Fruit fly (Drosophila melanogaster): Measurements from ENCODE around the gene alpha-Man-IIa.

alpha-Man-IIa gene

DNA sequence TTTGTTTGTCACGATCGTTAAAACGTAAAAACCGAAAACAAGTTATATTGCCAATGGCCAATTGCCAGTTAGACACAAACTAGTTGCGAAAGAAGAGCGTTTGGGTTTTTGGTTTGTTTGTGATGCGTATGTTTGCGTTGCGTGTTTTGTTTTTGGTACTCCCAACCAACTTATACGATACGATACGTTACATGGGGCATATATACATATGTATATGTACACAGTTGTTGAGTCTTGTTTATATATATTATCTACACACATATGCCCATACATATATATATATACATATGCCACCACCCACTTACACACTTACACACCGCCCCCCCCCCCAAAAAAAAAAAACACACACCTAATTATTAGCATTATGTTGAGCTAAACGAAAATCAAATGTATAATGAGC is 36.0 kb downstream of the alpha-Man-IIa start:
- TF ChIP-seq CG15336 (GFP tag; IDR thresholded peaks at IDR 0.05) (no peak), CG10669 (GFP tag; optimal IDR thresholded peaks at IDR 0.05) (no peak), CG3032 (tag; optimal IDR thresholded peaks at IDR 0.05) (no peak), CG6854 (GFP tag; optimal IDR thresholded peaks at IDR 0.05) (no peak), CG10631 (GFP tag; optimal IDR thresholded peaks at IDR 0.05) (no peak), Hr38 (GFP tag; optimal IDR thresholded peaks at IDR 0.05) (no peak), acj6 (GFP tag; optimal IDR thresholded peaks at IDR 0.05) (no peak), CG4318 (GFP tag; optimal IDR thresholded peaks at IDR 0.05) (no peak), Smox (GFP tag; optimal IDR thresholded peaks at IDR 0.05) (no peak), CG11902 (GFP tag; optimal IDR thresholded peaks at IDR 0.05) (no peak)

DNA sequence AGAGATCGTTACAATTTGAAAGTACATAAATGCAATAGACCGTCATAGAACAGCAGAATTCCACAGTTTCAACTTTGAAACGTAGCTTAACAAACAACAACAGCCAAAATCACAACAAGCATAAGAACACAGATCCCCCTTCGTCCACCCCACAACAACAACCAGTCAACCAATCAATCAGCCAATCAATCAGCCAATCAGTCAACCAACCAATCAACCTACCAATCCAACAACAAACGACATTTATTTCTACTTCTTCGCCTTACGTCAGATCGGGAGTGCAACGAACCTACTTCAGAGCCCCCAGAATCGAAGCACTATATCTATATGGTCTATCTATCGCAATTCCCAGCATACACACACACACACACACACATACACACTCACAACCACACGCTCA is 38.3 kb downstream of the alpha-Man-IIa start:
- TF ChIP-seq CG6854 (GFP tag; optimal IDR thresholded peaks at IDR 0.05) (no peak), acj6 (GFP tag; optimal IDR thresholded peaks at IDR 0.05) (no peak), fd85E (GFP tag; optimal IDR thresholded peaks at IDR 0.05) (no peak), pdm3 (GFP tag; optimal IDR thresholded peaks at IDR 0.05) (no peak), Lpt (GFP tag; optimal IDR thresholded peaks at IDR 0.05) (no peak), CG3919 (GFP tag; optimal IDR thresholded peaks at IDR 0.05) (no peak)

DNA sequence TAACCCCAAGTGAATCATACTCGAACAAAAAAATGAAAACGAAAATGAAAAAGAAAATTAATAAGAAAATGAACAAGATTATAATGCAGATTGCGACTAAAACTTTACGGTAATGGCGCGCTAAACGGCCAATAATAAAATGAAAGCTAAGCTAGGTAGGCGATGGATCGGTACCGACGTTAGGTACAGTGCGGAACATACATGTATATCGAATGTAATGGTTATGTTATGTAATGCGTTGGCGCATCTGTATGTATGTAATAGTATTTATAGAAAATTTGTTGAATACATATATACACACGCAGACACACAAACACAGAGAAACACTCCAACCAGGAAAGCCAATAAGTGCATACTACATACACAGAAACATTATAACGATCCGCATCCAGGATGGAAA is 42.6 kb downstream of the alpha-Man-IIa start:
- TF ChIP-seq Eip78C (GFP tag) (no peak), svp (GFP tag) (no peak)

DNA sequence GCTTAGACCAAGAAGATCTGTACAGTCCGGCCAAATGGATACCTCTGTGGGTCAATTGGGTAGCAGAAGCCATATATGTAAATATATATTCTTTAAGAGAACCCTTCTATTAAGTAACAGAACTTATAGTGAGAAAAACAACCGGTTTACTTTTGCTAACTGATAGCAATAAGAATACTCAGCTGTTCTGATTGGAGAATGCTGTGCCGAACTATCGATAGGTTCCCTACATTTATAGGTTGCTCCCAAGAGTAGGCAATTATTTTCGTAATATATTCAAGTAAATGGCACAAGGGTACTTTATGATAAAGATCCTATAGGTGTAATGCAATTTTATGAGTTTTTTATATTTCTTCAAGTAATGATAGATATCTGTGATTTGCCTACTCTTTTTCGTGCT is 44.0 kb downstream of the alpha-Man-IIa start, which contains the start of gene GstZ1:
Gene GstZ1 (minus strand): TSS at position 174 of the 400 bp plus-strand sequence.
- TF ChIP-seq Eip78C (GFP tag): peak; percentile 31
- no peak for TF ChIP-seq pdm3 (GFP tag; optimal IDR thresholded peaks at IDR 0.05)
- no peak for TF ChIP-seq CG3032 (tag; optimal IDR thresholded peaks at IDR 0.05)

DNA sequence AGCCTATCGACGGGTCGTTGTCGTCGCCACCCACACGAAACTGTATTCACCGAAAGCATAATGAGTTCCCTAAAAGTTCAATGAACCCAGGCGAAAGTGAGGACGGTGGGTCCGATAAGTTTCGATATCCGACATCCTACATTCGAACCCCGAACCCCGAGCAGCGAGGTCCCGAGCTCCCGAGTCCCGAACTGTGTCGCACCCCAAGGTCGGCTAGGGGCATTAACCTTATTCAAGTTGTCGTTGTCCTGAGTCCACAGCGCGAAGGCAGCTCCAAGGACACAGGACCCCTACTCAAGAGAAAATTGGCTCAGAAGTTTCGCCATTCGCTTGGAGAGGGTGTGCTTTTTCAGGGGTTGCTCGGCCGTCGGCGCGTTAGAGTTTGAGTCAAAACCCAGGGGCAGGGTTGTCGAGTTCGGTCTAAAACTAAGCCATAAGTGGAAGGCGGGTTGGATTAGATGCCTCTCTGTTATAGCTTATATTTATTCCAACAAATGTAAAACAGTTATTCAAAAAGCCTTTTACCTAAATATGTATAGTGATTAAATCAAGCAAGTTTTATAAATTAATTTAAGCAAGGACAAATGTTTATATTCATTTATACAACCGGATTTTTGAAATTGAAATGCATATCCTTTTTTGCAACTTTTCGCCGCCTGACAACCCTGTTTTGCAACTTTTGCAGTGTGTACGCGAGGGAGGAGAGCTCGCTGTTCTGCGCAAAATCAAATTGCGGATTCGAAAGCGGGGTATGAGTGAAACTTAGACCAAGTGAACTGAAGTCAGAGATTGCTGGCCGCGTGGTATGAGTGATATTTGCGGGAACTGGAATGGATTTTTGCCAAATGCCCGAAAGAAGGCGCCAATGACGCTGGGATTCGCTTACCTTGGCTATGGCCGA is 47.3 kb downstream of the alpha-Man-IIa start:
- TF ChIP-seq fd85E (GFP tag; optimal IDR thresholded peaks at IDR 0.05) (no peak), OdsH (GFP tag; optimal IDR thresholded peaks at IDR 0.05) (peak; percentile 42), Ets96B (tag; optimal IDR thresholded peaks at IDR 0.05) (peak; percentile 59), eg (GFP tag; IDR thresholded peaks at IDR 0.05) (no peak; the same call in 1 of the 3 replicates), Hr4 (GFP tag; optimal IDR thresholded peaks at IDR 0.05) (peak; percentile 60), CG9139 (GFP tag; optimal IDR thresholded peaks at IDR 0.05) (peak; percentile 9), Hr38 (GFP tag; optimal IDR thresholded peaks at IDR 0.05) (no peak), fd59A (GFP tag; optimal IDR thresholded peaks at IDR 0.05) (peak; percentile 36), acj6 (GFP tag; optimal IDR thresholded peaks at IDR 0.05) (peak; percentile 37), Hr39 (GFP tag; optimal IDR thresholded peaks at IDR 0.05) (no peak), topi (GFP tag; optimal IDR thresholded peaks at IDR 0.05) (peak; percentile 56), Eip75B (GFP tag; optimal IDR thresholded peaks at IDR 0.05) (peak; percentile 45), pdm3 (GFP tag; optimal IDR thresholded peaks at IDR 0.05) (peak; percentile 52), Gug (GFP tag; IDR thresholded peaks at IDR 0.05) (no peak), cyc (GFP tag; optimal IDR thresholded peaks at IDR 0.05) (peak; percentile 54), fkh (GFP tag; optimal IDR thresholded peaks at IDR 0.05) (no peak), CG16779 (tag; optimal IDR thresholded peaks at IDR 0.05) (no peak), CG3919 (GFP tag; optimal IDR thresholded peaks at IDR 0.05) (peak; percentile 29), spab (GFP tag; optimal IDR thresholded peaks at IDR 0.05) (peak; percentile 46), CG11294 (GFP tag; IDR thresholded peaks at IDR 0.05) (peak; percentile 31; the same call in 1 of the 2 replicates), CG6276 (GFP tag; optimal IDR thresholded peaks at IDR 0.05) (peak; percentile 38), CG10669 (GFP tag; optimal IDR thresholded peaks at IDR 0.05) (peak; percentile 46), dsx (GFP tag; optimal IDR thresholded peaks at IDR 0.05; ENCODE audit: poor library complexity, severe bottlenecking) (no peak), svp (GFP tag) (no peak), CG7368 (GFP tag; optimal IDR thresholded peaks at IDR 0.05) (peak; percentile 7), CG32006 (GFP tag; optimal IDR thresholded peaks at IDR 0.05) (no peak), CG4318 (GFP tag; optimal IDR thresholded peaks at IDR 0.05) (peak; percentile 13), Ets21C (GFP tag; optimal IDR thresholded peaks at IDR 0.05) (peak; percentile 4), salr (GFP tag; optimal IDR thresholded peaks at IDR 0.05) (no peak), CG8632 (GFP tag; optimal IDR thresholded peaks at IDR 0.05) (peak; percentile 22), CG6163 (GFP tag; IDR thresholded peaks at IDR 0.05) (0 out of 3 replicates have a peak, but pooled peaks have one; percentile 17), Smox (GFP tag; optimal IDR thresholded peaks at IDR 0.05) (peak; percentile 56), CG11762 (GFP tag; optimal IDR thresholded peaks at IDR 0.05; ENCODE audit: insufficient read depth) (no peak)
